Worm (Caenorhabditis elegans) whole organism, midembryonic: ENCODE measurements around the gene C33B4.4.

Experiments
- T22C8.4 ChIP-seq: fragments of 200-800 bp; sonication (Bioruptor generic); IDR thresholded peaks from 2 replicates; pipeline ENCODE4 v1.3.6; 2022; ENCODE audit warnings: missing genetic modification characterization, missing compliant biosample characterization
- tab-1 ChIP-seq: fragments of 200-800 bp; sonication (Bioruptor generic); IDR thresholded peaks from 2 replicates; pipeline ENCODE4 v1.3.6; 2022; ENCODE audit warnings: missing genetic modification characterization, missing compliant biosample characterization
- ztf-23 ChIP-seq: fragments of 200-800 bp; sonication (Bioruptor generic); IDR thresholded peaks from 2 replicates; pipeline ENCODE4 v1.3.6; 2022; ENCODE audit warnings: missing genetic modification reagents, missing genetic modification characterization, missing compliant biosample characterization

ce11 chrII:11377700-11378099, 5.5 kb downstream of the C33B4.4 start:
- TF ChIP-seq ztf-23 (GFP tag; lab: Robert Waterston, UW) (no peak), tab-1 (GFP tag; lab: Robert Waterston, UW) (no peak), T22C8.4 (GFP tag; lab: Robert Waterston, UW) (no peak)
